Worm (Caenorhabditis elegans): ENCODE measurements around the gene lipl-5.

Gene lipl-5

DNA sequence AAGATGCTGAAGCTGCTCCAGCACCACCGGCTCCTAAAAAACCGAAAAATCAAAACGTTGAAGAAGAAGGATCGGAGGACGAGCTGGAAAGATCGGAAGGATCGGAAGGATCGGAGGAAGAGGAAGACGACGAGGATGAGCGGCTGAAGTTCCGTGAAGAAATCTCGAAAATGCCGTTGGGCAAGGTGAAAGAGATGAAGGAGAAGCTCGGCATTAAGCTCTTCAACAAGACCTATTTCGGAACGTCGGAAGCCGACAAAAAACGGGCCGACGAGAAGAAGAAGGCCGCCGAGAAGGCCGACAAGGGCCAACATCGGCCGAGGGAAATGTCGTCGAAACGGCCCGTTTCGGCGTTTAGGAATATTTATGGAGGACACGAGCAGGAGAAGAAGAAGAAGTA, 24.3 kb upstream of the lipl-5 start:
- no peak for TF ChIP-seq elt-2 (tag; optimal IDR thresholded peaks at IDR 0.05)
- no peak for TF ChIP-seq mdl-1 (tag; optimal IDR thresholded peaks at IDR 0.05)
- no peak for TF ChIP-seq ama-1 (optimal IDR thresholded peaks at IDR 0.05)
- TF ChIP-seq lin-15B (tag; optimal IDR thresholded peaks at IDR 0.05): no peak
- TF ChIP-seq fkh-10 (GFP tag; optimal IDR thresholded peaks at IDR 0.05): no peak
- TF ChIP-seq nhr-67 (tag; optimal IDR thresholded peaks at IDR 0.05): no peak
- TF ChIP-seq nhr-237 (tag; optimal IDR thresholded peaks at IDR 0.05): no peak
- TF ChIP-seq unc-62 (GFP tag; optimal IDR thresholded peaks at IDR 0.05): no peak
- no peak for TF ChIP-seq pqm-1 (tag; optimal IDR thresholded peaks at IDR 0.05)
- no peak for TF ChIP-seq ZK546.5 (tag; optimal IDR thresholded peaks at IDR 0.05)
- no peak for TF ChIP-seq hmg-11 (tag; optimal IDR thresholded peaks at IDR 0.05)
- no peak for TF ChIP-seq nhr-12 (tag; optimal IDR thresholded peaks at IDR 0.05)
- no peak for TF ChIP-seq mml-1 (tag; optimal IDR thresholded peaks at IDR 0.05)
- TF ChIP-seq fkh-2 (tag; optimal IDR thresholded peaks at IDR 0.05): no peak
- no peak for TF ChIP-seq elt-1 (tag; optimal IDR thresholded peaks at IDR 0.05)
- TF ChIP-seq nhr-77 (tag; optimal IDR thresholded peaks at IDR 0.05): no peak
- no peak for TF ChIP-seq ztf-11 (tag; optimal IDR thresholded peaks at IDR 0.05)
- no peak for TF ChIP-seq ceh-82 (tag; optimal IDR thresholded peaks at IDR 0.05)
- TF ChIP-seq nhr-76 (tag; optimal IDR thresholded peaks at IDR 0.05): no peak

- TF ChIP-seq fos-1 (tag; optimal IDR thresholded peaks at IDR 0.05) (no peak), sea-2 (GFP tag; optimal IDR thresholded peaks at IDR 0.05) (no peak), snpc-4 (tag; optimal IDR thresholded peaks at IDR 0.05) (no peak), zag-1 (tag; optimal IDR thresholded peaks at IDR 0.05) (no peak), nhr-76 (tag; optimal IDR thresholded peaks at IDR 0.05) (no peak), nfya-1 (tag; optimal IDR thresholded peaks at IDR 0.05; ENCODE audit: insufficient read depth) (no peak), unc-62 (GFP tag; optimal IDR thresholded peaks at IDR 0.05) (no peak)
Measured at ce11 chrV:364650-365049, 20.9 kb upstream of the lipl-5 start, which contains the start of gene mltn-6. mltn-6 (plus strand) TSS chrV:364950.

DNA sequence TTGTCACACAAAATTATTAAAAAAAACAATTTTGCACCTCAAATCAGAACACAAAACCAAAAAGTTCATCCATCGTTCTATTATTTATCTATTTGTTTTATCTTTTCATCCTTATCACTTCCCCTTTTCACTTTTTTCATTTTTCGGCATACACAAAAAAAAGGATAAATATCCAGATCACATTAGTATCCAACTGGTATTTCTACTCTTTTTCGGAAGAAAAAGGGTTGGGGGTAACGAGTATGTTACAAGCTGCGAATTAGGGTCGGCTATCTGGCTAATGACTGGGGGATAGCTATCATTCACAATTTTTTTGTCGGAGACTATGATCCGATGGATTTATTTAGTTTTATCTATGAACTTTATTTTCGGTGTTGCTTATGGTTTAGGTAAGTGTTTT, 15.5 kb upstream of the lipl-5 start, which contains the start of gene mltn-7:
mltn-7 (plus strand) TSS at position 301 of the 400 bp plus-strand sequence.
- no peak for TF ChIP-seq daf-12 (tag; optimal IDR thresholded peaks at IDR 0.05)
- TF ChIP-seq nhr-28 (tag; optimal IDR thresholded peaks at IDR 0.05): no peak
- TF ChIP-seq hmg-11 (tag; optimal IDR thresholded peaks at IDR 0.05): no peak

ce11 chrV:373192-373591, 12.4 kb upstream of the lipl-5 start:
- TF ChIP-seq pqm-1 (tag; optimal IDR thresholded peaks at IDR 0.05) (no peak), ztf-11 (tag; optimal IDR thresholded peaks at IDR 0.05) (no peak), ceh-82 (tag; optimal IDR thresholded peaks at IDR 0.05) (no peak), nhr-237 (tag; optimal IDR thresholded peaks at IDR 0.05) (no peak), egl-5 (tag; optimal IDR thresholded peaks at IDR 0.05) (no peak)

DNA sequence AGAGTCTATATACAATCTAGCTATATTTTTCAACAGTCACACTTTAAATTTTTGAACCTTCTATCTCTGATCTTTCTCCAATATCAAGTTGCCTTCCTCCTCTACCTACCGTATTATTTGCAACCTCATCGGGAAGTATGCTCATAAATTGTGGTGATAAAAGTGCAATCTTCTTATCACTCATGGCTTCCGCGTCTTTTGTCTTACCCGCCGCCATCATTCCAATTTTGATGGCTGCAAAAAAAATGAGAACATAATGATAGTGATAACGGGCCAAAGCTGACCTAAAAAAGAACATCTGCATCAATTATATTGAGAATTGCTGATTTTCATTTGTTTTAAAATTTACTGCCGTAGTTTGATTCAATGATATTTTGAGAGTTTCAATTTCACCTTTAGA, 8.8 kb upstream of the lipl-5 start:
- TF ChIP-seq zag-1 (tag; optimal IDR thresholded peaks at IDR 0.05) (no peak), ceh-28 (tag; optimal IDR thresholded peaks at IDR 0.05) (no peak), elt-2 (tag; optimal IDR thresholded peaks at IDR 0.05) (peak; percentile 51), elt-3 (tag; optimal IDR thresholded peaks at IDR 0.05) (peak in 1 of 3 experiments; percentile 35)

ce11 chrV:378231-378630, 7.3 kb upstream of the lipl-5 start:
- no peak for TF ChIP-seq fos-1 (tag; optimal IDR thresholded peaks at IDR 0.05)
- no peak for TF ChIP-seq tbx-2 (tag; optimal IDR thresholded peaks at IDR 0.05)
- TF ChIP-seq nhr-43 (tag; optimal IDR thresholded peaks at IDR 0.05; ENCODE audit: poor library complexity, severe bottlenecking): peak; percentile 29
- TF ChIP-seq nhr-25 (tag; optimal IDR thresholded peaks at IDR 0.05): peak; percentile 25
- peak; percentile 40 for TF ChIP-seq nhr-23 (tag; optimal IDR thresholded peaks at IDR 0.05)

Data from whole organism, L3 larva.